Fruit fly (Drosophila melanogaster): ENCODE results near the gene Plp.

- TF ChIP-seq rn (GFP tag; IDR thresholded peaks at IDR 0.05) (no peak), CG13204 (GFP tag; optimal IDR thresholded peaks at IDR 0.05) (no peak), EcR (GFP tag; optimal IDR thresholded peaks at IDR 0.05) (no peak), CG10348 (GFP tag; IDR thresholded peaks at IDR 0.05) (no peak), CG17806 (tag; optimal IDR thresholded peaks at IDR 0.05) (no peak), gl (tag; optimal IDR thresholded peaks at IDR 0.05) (no peak), CG34367 (tag; optimal IDR thresholded peaks at IDR 0.05) (no peak), Pif1A (GFP tag; optimal IDR thresholded peaks at IDR 0.05) (no peak)
Observed at dm6 chr3L:15089887-15090679, 4.4 kb downstream of the Plp start.
